Worm (Caenorhabditis elegans) whole organism, early embryonic: Measurements from ENCODE around the gene R102.4.
"Not testable (repeated sequence)": the region's sequence is repeated elsewhere in the genome, so short reads cannot be mapped to it uniquely, and the experiment has no call there.

Experiments used
- ama-1 ChIP-seq: fragments of 150-350 bp; optimal IDR thresholded peaks from 2 replicates; lab custom pipeline; 2014
- ceh-36 ChIP-seq: sonication (generic microtip); optimal IDR thresholded peaks from 2 replicates; lab custom pipeline; 2016; ENCODE audit warnings: missing genetic modification characterization, inconsistent platforms, missing compliant biosample characterization
- pes-1 ChIP-seq: fragments of 200-800 bp; sonication (Bioruptor generic); IDR thresholded peaks from 2 replicates; pipeline ENCODE4 v1.3.6; 2022; ENCODE audit warnings: missing genetic modification reagents, missing genetic modification characterization, missing compliant biosample characterization

DNA sequence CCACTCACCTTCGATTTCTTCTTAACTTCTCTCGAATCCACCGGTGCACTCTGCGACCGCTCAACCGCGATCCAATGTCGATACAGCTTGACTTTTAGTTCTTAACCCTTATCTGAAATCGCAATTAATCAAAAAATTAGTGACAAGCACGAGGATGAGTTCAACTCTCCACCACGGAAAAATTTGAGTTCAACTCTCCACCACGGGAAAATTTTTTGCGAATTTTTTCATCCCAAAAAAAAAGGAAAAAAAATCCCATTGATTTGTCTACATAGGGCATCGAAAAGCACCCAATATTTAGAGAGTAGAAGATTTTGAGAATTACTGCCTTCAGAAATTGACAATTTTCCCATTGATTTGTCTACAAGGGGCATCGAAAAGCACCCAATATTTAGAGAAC, 41.1 kb downstream of the R102.4 start, which contains the start of gene glb-19:
- TF ChIP-seq pes-1; ama-1 (lab: Kevin White, UChicago); ceh-36 (tag; lab: Kevin White, UChicago): not testable (repeated sequence)
